Worm (Caenorhabditis elegans) whole organism, L3 larva: Measurements from ENCODE around the gene col-9.

Experiments used
- R02D3.7 ChIP-seq: fragments of 150-350 bp; optimal IDR thresholded peaks from 2 replicates; lab custom pipeline; 2014; ENCODE audit warnings: missing biosample characterization, missing genetic modification characterization
- fkh-10 ChIP-seq: sonication (generic microtip); optimal IDR thresholded peaks from 2 replicates; lab custom pipeline; 2017; ENCODE audit warnings: missing biosample characterization, missing genetic modification reagents, missing genetic modification characterization
- fos-1 ChIP-seq: fragments of 150-350 bp; optimal IDR thresholded peaks from 2 replicates; lab custom pipeline; 2014; ENCODE audit warnings: missing biosample characterization, missing genetic modification characterization
- lin-15B ChIP-seq: fragments of 150-350 bp; optimal IDR thresholded peaks from 2 replicates; lab custom pipeline; 2014; ENCODE audit warnings: missing biosample characterization, missing genetic modification characterization
- nhr-11 ChIP-seq: fragments of 150-350 bp; optimal IDR thresholded peaks from 2 replicates; lab custom pipeline; 2014; ENCODE audit warnings: missing biosample characterization, missing genetic modification characterization
- nhr-76 ChIP-seq: fragments of 150-350 bp; sonication (generic microtip); optimal IDR thresholded peaks from 5 replicates; lab custom pipeline; 2014; ENCODE audit warnings: missing biosample characterization, missing genetic modification characterization
- pha-4 ChIP-seq: fragments of 150-350 bp; optimal IDR thresholded peaks from 2 replicates; lab custom pipeline; 2014; ENCODE audit warnings: missing biosample characterization, missing genetic modification reagents, missing genetic modification characterization
- snpc-4 ChIP-seq: fragments of 150-350 bp; optimal IDR thresholded peaks from 2 replicates; lab custom pipeline; 2014; ENCODE audit warnings: missing biosample characterization, missing genetic modification characterization
- zag-1 ChIP-seq: fragments of 150-350 bp; optimal IDR thresholded peaks from 2 replicates; lab custom pipeline; 2014; ENCODE audit warnings: missing biosample characterization, missing genetic modification characterization
- ztf-11 ChIP-seq: fragments of 150-350 bp; optimal IDR thresholded peaks from 2 replicates; lab custom pipeline; 2014; ENCODE audit warnings: missing biosample characterization, missing genetic modification characterization

ce11 chrX:13637526-13637925, 47.7 kb downstream of the col-9 start:
- TF ChIP-seq fkh-10 (GFP tag; lab: Kevin White, UChicago) (no peak), pha-4 (tag; lab: Kevin White, UChicago) (no peak), snpc-4 (tag; lab: Kevin White, UChicago) (no peak), nhr-76 (tag; lab: Kevin White, UChicago) (no peak), fos-1 (no peak), lin-15B (tag; lab: Kevin White, UChicago) (no peak), ztf-11 (tag; lab: Kevin White, UChicago) (no peak), R02D3.7 (tag; lab: Kevin White, UChicago) (no peak), zag-1 (tag; lab: Kevin White, UChicago) (no peak), nhr-11 (tag; lab: Kevin White, UChicago) (no peak)
